Worm (Caenorhabditis elegans) whole organism, L4 larva: ENCODE results near the gene C09B8.4.

ENCODE experiments used
- ZK546.5 ChIP-seq, 2 experiments: sonication (generic microtip); optimal IDR thresholded peaks; 2 replicates each; lab custom pipeline; 2017; ENCODE audit warnings: missing biosample characterization in 2 of 2, missing genetic modification characterization in 2 of 2
- ceh-44 ChIP-seq: fragments of 200-800 bp; sonication (Bioruptor generic); IDR thresholded peaks from 2 replicates; pipeline ENCODE4 v1.3.6; 2022; ENCODE audit warnings: missing genetic modification reagents, missing genetic modification characterization, missing compliant biosample characterization
- hlh-11 ChIP-seq: fragments of 200-800 bp; sonication (Bioruptor generic); optimal IDR thresholded peaks from 2 replicates; lab custom pipeline; 2018; ENCODE audit warnings: mild to moderate bottlenecking, missing genetic modification characterization, missing compliant biosample characterization
- hlh-30 ChIP-seq: sonication (generic microtip); optimal IDR thresholded peaks from 2 replicates; lab custom pipeline; 2017; ENCODE audit warnings: antibody characterized with exemption, mild to moderate bottlenecking, missing genetic modification characterization, missing compliant biosample characterization; ENCODE audit not compliant: insufficient read depth
- lin-15B ChIP-seq: fragments of 150-350 bp; sonication (generic microtip); optimal IDR thresholded peaks from 3 replicates; lab custom pipeline; 2014; ENCODE audit warnings: missing biosample characterization, missing genetic modification characterization
- nhr-237 ChIP-seq: sonication (generic microtip); optimal IDR thresholded peaks from 2 replicates; lab custom pipeline; 2017; ENCODE audit warnings: missing biosample characterization, missing genetic modification characterization
- nhr-76 ChIP-seq: fragments of 150-350 bp; optimal IDR thresholded peaks from 2 replicates; lab custom pipeline; 2014; ENCODE audit warnings: missing biosample characterization, missing genetic modification characterization
- pha-4 ChIP-seq, 2 experiments: fragments of 150-350 bp in 1 of 2; fragments of 200-800 bp in 1 of 2; sonication (Bioruptor generic) in 1 of 2; IDR thresholded peaks in 1 of 2; optimal IDR thresholded peaks in 1 of 2; 2 replicates each; pipeline versions ENCODE4 v1.3.6 to Lab custom; 2014 to 2022; ENCODE audit warnings: missing genetic modification characterization in 2 of 2, missing genetic modification reagents in 2 of 2, missing biosample characterization in 1 of 2, missing compliant biosample characterization in 1 of 2
- pqm-1 ChIP-seq: sonication (generic microtip); optimal IDR thresholded peaks from 2 replicates; lab custom pipeline; 2017; ENCODE audit warnings: missing biosample characterization, missing genetic modification characterization
- skn-1 ChIP-seq: fragments of 150-350 bp; optimal IDR thresholded peaks from 2 replicates; lab custom pipeline; 2014; ENCODE audit warnings: missing biosample characterization, missing genetic modification characterization
- zip-2 ChIP-seq: fragments of 150-350 bp; optimal IDR thresholded peaks from 2 replicates; lab custom pipeline; 2014; ENCODE audit warnings: missing biosample characterization, missing genetic modification characterization

- no peak for TF ChIP-seq nhr-237 (tag; lab: Kevin White, UChicago)
- no peak for TF ChIP-seq pha-4 (GFP tag; IDR thresholded peaks at IDR 0.05; lab: Robert Waterston, UW)
- no peak for TF ChIP-seq pha-4 (tag; optimal IDR thresholded peaks at IDR 0.05; lab: Kevin White, UChicago)
- TF ChIP-seq lin-15B, result no peak
- no peak for TF ChIP-seq hlh-30 (tag; lab: Kevin White, UChicago)
- TF ChIP-seq skn-1 (tag; lab: Kevin White, UChicago), result no peak
- TF ChIP-seq ceh-44 (GFP tag; lab: Robert Waterston, UW), result no peak
- TF ChIP-seq pqm-1 (tag; lab: Kevin White, UChicago), result no peak
- no peak for TF ChIP-seq ZK546.5 (tag; optimal IDR thresholded peaks at IDR 0.05; lab: Kevin White, UChicago)
- no peak for TF ChIP-seq nhr-76 (tag; lab: Kevin White, UChicago)
- no peak for TF ChIP-seq zip-2 (tag; lab: Kevin White, UChicago)
- TF ChIP-seq hlh-11 (tag; lab: Kevin White, UChicago), result no peak
Measured at ce11 chrX:6040435-6041093, 20.8 kb upstream of the C09B8.4 start.
